Fruit fly (Drosophila melanogaster) whole organism, embryonic: ENCODE measurements around the gene CG13239.
A peak's percentile ranks its signal among the peaks of the same experiment; 100 is the strongest.

ENCODE experiments used
- Atf-2 ChIP-seq: fragments of 200-800 bp; sonication (Bioruptor generic); optimal IDR thresholded peaks from 2 replicates; lab custom pipeline; 2016; ENCODE audit warnings: missing biosample characterization, missing genetic modification characterization
- C15 ChIP-seq: fragments of 200-800 bp; sonication (Bioruptor generic); IDR thresholded peaks from 3 replicates; pipeline ENCODE4 v1.3.6; 2022; ENCODE audit warnings: missing biosample characterization, missing genetic modification characterization
- CG10274 ChIP-seq: fragments of 200-800 bp; sonication (Bioruptor generic); optimal IDR thresholded peaks from 3 replicates; lab custom pipeline; 2017; ENCODE audit warnings: missing biosample characterization, mild to moderate bottlenecking, missing genetic modification characterization
- CG10654 ChIP-seq: fragments of 200-800 bp; sonication (Bioruptor generic); optimal IDR thresholded peaks from 2 replicates; lab custom pipeline; 2016; ENCODE audit warnings: missing biosample characterization, missing genetic modification characterization
- CG12236 ChIP-seq: fragments of 200-800 bp; sonication (Bioruptor generic); optimal IDR thresholded peaks from 2 replicates; lab custom pipeline; 2016; ENCODE audit warnings: missing biosample characterization, missing genetic modification characterization
- CG14965 ChIP-seq: fragments of 200-800 bp; sonication (Bioruptor generic); optimal IDR thresholded peaks from 2 replicates; lab custom pipeline; 2016; ENCODE audit warnings: missing biosample characterization, missing genetic modification characterization, borderline replicate concordance
- CG1529 ChIP-seq: fragments of 200-800 bp; sonication (Bioruptor generic); optimal IDR thresholded peaks from 3 replicates; lab custom pipeline; 2018; ENCODE audit warnings: missing biosample characterization, missing genetic modification characterization
- CG15514 ChIP-seq: fragments of 200-800 bp; sonication (Bioruptor generic); optimal IDR thresholded peaks from 3 replicates; lab custom pipeline; 2017; ENCODE audit warnings: missing biosample characterization, missing genetic modification characterization, mild to moderate bottlenecking, moderate library complexity, missing genetic modification reagents
- CG15601 ChIP-seq: fragments of 200-800 bp; sonication (Bioruptor generic); optimal IDR thresholded peaks from 3 replicates; lab custom pipeline; 2019; ENCODE audit warnings: missing biosample characterization, mild to moderate bottlenecking, missing genetic modification characterization, moderate library complexity
- CG17359 ChIP-seq: fragments of 200-800 bp; sonication (Bioruptor generic); optimal IDR thresholded peaks from 3 replicates; lab custom pipeline; 2018; ENCODE audit warnings: missing biosample characterization, mild to moderate bottlenecking, missing genetic modification characterization, moderate library complexity
- CG2120 ChIP-seq: fragments of 200-800 bp; sonication (Bioruptor generic); optimal IDR thresholded peaks from 3 replicates; lab custom pipeline; 2016; ENCODE audit warnings: missing biosample characterization, missing genetic modification characterization
- CG3407 ChIP-seq: fragments of 200-800 bp; sonication (Bioruptor generic); optimal IDR thresholded peaks from 2 replicates; lab custom pipeline; 2018; ENCODE audit warnings: missing biosample characterization, mild to moderate bottlenecking, missing genetic modification characterization
- CG43689 ChIP-seq: fragments of 200-800 bp; sonication (Bioruptor generic); IDR thresholded peaks from 2 replicates; pipeline ENCODE4 v1.3.6; 2022; ENCODE audit warnings: missing biosample characterization, missing genetic modification characterization
- CG4707 ChIP-seq: fragments of 200-800 bp; sonication (Bioruptor generic); optimal IDR thresholded peaks from 2 replicates; lab custom pipeline; 2018; ENCODE audit warnings: missing biosample characterization, mild to moderate bottlenecking, missing genetic modification characterization, moderate library complexity
- CG6854 ChIP-seq: fragments of 200-800 bp; sonication (Bioruptor generic); optimal IDR thresholded peaks from 3 replicates; lab custom pipeline; 2017; ENCODE audit warnings: missing biosample characterization, mild to moderate bottlenecking, missing genetic modification characterization
- CG8290 ChIP-seq, 3 experiments: fragments of 200-800 bp; sonication (Bioruptor generic); optimal IDR thresholded peaks; 2 replicates each; lab custom pipeline; 2016 to 2019; ENCODE audit warnings: missing biosample characterization in 3 of 3, missing genetic modification characterization in 3 of 3, mild to moderate bottlenecking in 2 of 3, moderate library complexity in 1 of 3
- Dad ChIP-seq: fragments of 200-800 bp; sonication (Bioruptor generic); optimal IDR thresholded peaks from 3 replicates; lab custom pipeline; 2016; ENCODE audit warnings: missing biosample characterization, missing genetic modification characterization
- Dbx ChIP-seq: fragments of 200-800 bp; sonication (Bioruptor generic); IDR thresholded peaks from 3 replicates; pipeline ENCODE4 v1.3.6; 2022; ENCODE audit warnings: missing biosample characterization, missing genetic modification characterization
- Deaf1 ChIP-seq: fragments of 200-800 bp; optimal IDR thresholded peaks from 3 replicates; lab custom pipeline; 2019; ENCODE audit warnings: missing biosample characterization, mild to moderate bottlenecking, missing genetic modification characterization, moderate library complexity
- Dfd ChIP-seq, 2 experiments: fragments of >200 bp; optimal IDR thresholded peaks; 2 replicates each; lab custom pipeline; 2017; ENCODE audit warnings: missing biosample characterization in 2 of 2, missing genetic modification characterization in 2 of 2
- E2f2 ChIP-seq: fragments of 200-800 bp; sonication (Bioruptor generic); IDR thresholded peaks from 2 replicates; pipeline ENCODE4 v1.3.6; 2022; ENCODE audit warnings: missing biosample characterization, missing genetic modification characterization
- ERR ChIP-seq: fragments of 200-800 bp; sonication (Bioruptor generic); optimal IDR thresholded peaks from 2 replicates; lab custom pipeline; 2016; ENCODE audit warnings: missing biosample characterization, missing genetic modification characterization
- Fer1 ChIP-seq: fragments of 200-800 bp; sonication (Bioruptor generic); optimal IDR thresholded peaks from 2 replicates; lab custom pipeline; 2017; ENCODE audit warnings: missing biosample characterization, mild to moderate bottlenecking, missing genetic modification characterization
- H2.0 ChIP-seq: fragments of 200-800 bp; sonication (Bioruptor generic); IDR thresholded peaks from 2 replicates; pipeline ENCODE4 v1.3.6; 2022; ENCODE audit warnings: missing biosample characterization, missing genetic modification characterization
- Hr78 ChIP-seq, 2 experiments: fragments of 200-800 bp in 1 of 2; fragments of >200 bp in 1 of 2; sonication (Bioruptor generic) in 1 of 2; optimal IDR thresholded peaks; 2 replicates each; lab custom pipeline; 2017 to 2019; ENCODE audit warnings: missing biosample characterization in 2 of 2, missing genetic modification characterization in 2 of 2, mild to moderate bottlenecking in 1 of 2, moderate library complexity in 1 of 2
- Mad ChIP-seq: fragments of 200-800 bp; sonication (Bioruptor generic); optimal IDR thresholded peaks from 2 replicates; lab custom pipeline; 2016; ENCODE audit warnings: missing biosample characterization, missing genetic modification characterization
- Myb ChIP-seq: fragments of 200-800 bp; sonication (Bioruptor generic); optimal IDR thresholded peaks from 2 replicates; lab custom pipeline; 2016; ENCODE audit warnings: missing biosample characterization, missing genetic modification characterization
- NC2α ChIP-seq: fragments of 200-800 bp; sonication (Bioruptor generic); optimal IDR thresholded peaks from 2 replicates; lab custom pipeline; 2016; ENCODE audit warnings: missing biosample characterization, missing genetic modification characterization
- Sox102F ChIP-seq: fragments of 200-800 bp; sonication (Bioruptor generic); optimal IDR thresholded peaks from 2 replicates; lab custom pipeline; 2018; ENCODE audit warnings: missing biosample characterization, mild to moderate bottlenecking, missing genetic modification characterization, moderate library complexity
- Spps ChIP-seq: fragments of 200-800 bp; sonication (Bioruptor generic); optimal IDR thresholded peaks from 2 replicates; lab custom pipeline; 2018; ENCODE audit warnings: missing biosample characterization, mild to moderate bottlenecking, missing genetic modification characterization
- Sry-δ ChIP-seq: fragments of 200-800 bp; sonication (Bioruptor generic); optimal IDR thresholded peaks from 2 replicates; lab custom pipeline; 2016; ENCODE audit warnings: missing biosample characterization, missing genetic modification characterization
- cad ChIP-seq: fragments of >200 bp; optimal IDR thresholded peaks from 2 replicates; lab custom pipeline; 2017; ENCODE audit warnings: missing biosample characterization, missing genetic modification characterization
- cato ChIP-seq: fragments of 200-800 bp; sonication (Bioruptor generic); optimal IDR thresholded peaks from 2 replicates; lab custom pipeline; 2016; ENCODE audit warnings: missing biosample characterization, missing genetic modification characterization, borderline replicate concordance
- danr ChIP-seq: fragments of 200-800 bp; sonication (Bioruptor generic); IDR thresholded peaks from 2 replicates; pipeline ENCODE4 v1.3.6; 2022; ENCODE audit warnings: missing biosample characterization, missing genetic modification characterization
- dm ChIP-seq: fragments of 200-800 bp; sonication (Bioruptor generic); optimal IDR thresholded peaks from 3 replicates; lab custom pipeline; 2016; ENCODE audit warnings: missing biosample characterization, missing genetic modification characterization
- fd102C ChIP-seq: fragments of 200-800 bp; sonication (Bioruptor generic); optimal IDR thresholded peaks from 2 replicates; lab custom pipeline; 2018; ENCODE audit warnings: missing biosample characterization, mild to moderate bottlenecking, missing genetic modification characterization, moderate library complexity
- fd3F ChIP-seq: fragments of 200-800 bp; sonication (Bioruptor generic); optimal IDR thresholded peaks from 2 replicates; lab custom pipeline; 2018; ENCODE audit warnings: missing biosample characterization, mild to moderate bottlenecking, missing genetic modification characterization, moderate library complexity
- klu ChIP-seq: fragments of 200-800 bp; sonication (Bioruptor generic); IDR thresholded peaks from 2 replicates; pipeline ENCODE4 v1.3.6; 2022; ENCODE audit warnings: missing biosample characterization, missing genetic modification characterization
- lbe ChIP-seq: fragments of 200-800 bp; sonication (Bioruptor generic); optimal IDR thresholded peaks from 2 replicates; lab custom pipeline; 2016; ENCODE audit warnings: missing biosample characterization, mild to moderate bottlenecking, missing genetic modification characterization
- nerfin-1 ChIP-seq: fragments of 200-800 bp; sonication (Bioruptor generic); optimal IDR thresholded peaks from 3 replicates; lab custom pipeline; 2019; ENCODE audit warnings: missing biosample characterization, mild to moderate bottlenecking, missing genetic modification characterization, moderate library complexity
- pnt ChIP-seq: fragments of 200-800 bp; sonication (Bioruptor generic); optimal IDR thresholded peaks from 3 replicates; lab custom pipeline; 2016; ENCODE audit warnings: missing biosample characterization, missing genetic modification characterization
- rib ChIP-seq: fragments of 200-800 bp; sonication (Bioruptor generic); IDR thresholded peaks from 2 replicates; pipeline ENCODE4 v1.3.6; 2022; ENCODE audit warnings: missing biosample characterization, missing genetic modification characterization
- sens-2 ChIP-seq: fragments of 200-800 bp; sonication (Bioruptor generic); IDR thresholded peaks from 2 replicates; pipeline ENCODE4 v1.3.6; 2022; ENCODE audit warnings: missing biosample characterization, missing genetic modification characterization
- sim ChIP-seq: fragments of 200-800 bp; sonication (Bioruptor generic); IDR thresholded peaks from 2 replicates; pipeline ENCODE4 v1.3.6; 2022; ENCODE audit warnings: missing biosample characterization, missing genetic modification characterization
- slbo ChIP-seq: fragments of 200-800 bp; sonication (Bioruptor generic); IDR thresholded peaks from 2 replicates; pipeline ENCODE4 v1.3.6; 2022; ENCODE audit warnings: missing biosample characterization, missing genetic modification characterization
- tio ChIP-seq: fragments of 200-800 bp; sonication (Bioruptor generic); optimal IDR thresholded peaks from 2 replicates; lab custom pipeline; 2017; ENCODE audit warnings: missing biosample characterization, missing genetic modification characterization, inconsistent platforms
- tna ChIP-seq: fragments of 200-800 bp; sonication (Bioruptor generic); IDR thresholded peaks from 2 replicates; pipeline ENCODE4 v1.3.6; 2022; ENCODE audit warnings: missing biosample characterization, missing genetic modification characterization; ENCODE audit not compliant: partially characterized antibody
- trh ChIP-seq: fragments of 200-800 bp; sonication (Bioruptor generic); optimal IDR thresholded peaks from 2 replicates; lab custom pipeline; 2016; ENCODE audit warnings: missing biosample characterization, missing genetic modification characterization
- vvl ChIP-seq: fragments of 200-800 bp; sonication (Bioruptor generic); IDR thresholded peaks from 2 replicates; pipeline ENCODE4 v1.3.6; 2022; ENCODE audit warnings: missing biosample characterization, missing genetic modification characterization

The CG13239 gene

DNA sequence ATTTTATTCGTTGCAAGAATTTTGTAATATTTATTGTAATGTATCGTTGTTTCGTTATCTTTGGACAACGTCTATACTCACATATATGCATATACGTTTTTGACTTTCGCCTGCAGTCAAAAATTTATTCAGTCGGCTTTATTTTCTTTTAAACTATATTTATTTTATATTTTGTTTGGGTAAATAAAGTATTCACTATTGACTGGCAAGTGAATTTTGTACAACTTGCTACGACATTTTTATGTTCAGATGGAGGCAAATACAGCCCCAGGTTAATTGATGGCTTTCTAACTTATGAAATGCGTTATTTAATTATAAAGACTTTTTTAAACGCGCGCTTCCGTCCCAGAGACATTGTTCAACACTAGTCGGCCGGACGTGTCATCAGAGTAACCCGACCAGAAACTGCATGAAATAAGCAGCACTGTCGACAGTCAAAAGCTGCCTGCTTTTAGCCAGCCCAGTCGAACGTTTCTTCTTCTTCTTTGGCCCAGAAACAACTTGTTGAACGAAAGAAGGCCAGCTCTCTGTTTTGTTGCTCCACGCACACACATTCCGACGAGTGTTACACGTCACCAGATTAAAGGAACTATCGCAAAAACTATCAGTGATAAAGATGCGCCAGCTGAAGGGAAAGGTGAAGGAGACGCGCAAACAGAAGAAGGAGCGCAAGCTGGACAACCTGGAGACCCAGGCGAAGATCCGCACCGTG is 2.9 kb downstream of the CG13239 start, which contains the start of gene CG33169 (continued):
- TF ChIP-seq CG10654 (GFP tag; lab: Kevin White, UChicago) (peak; percentile 80), tna (GFP tag; lab: Robert Waterston, UW) (peak; percentile 50), Dfd (GFP tag; optimal IDR thresholded peaks at IDR 0.05; lab: Kevin White, UChicago) (no peak), pnt (peak; percentile 81), danr (GFP tag; lab: Robert Waterston, UW) (peak; percentile 47; the same call in 1 of the 2 replicates), cad (no peak), CG15601 (tag; lab: Kevin White, UChicago) (peak; percentile 80), Myb (GFP tag; lab: Kevin White, UChicago) (peak; percentile 91), sim (GFP tag; lab: Robert Waterston, UW) (no peak), CG12236 (GFP tag; lab: Kevin White, UChicago) (peak; percentile 63), CG3407 (GFP tag; lab: Kevin White, UChicago) (peak; percentile 65), Atf-2 (peak; percentile 77), lbe (GFP tag; lab: Kevin White, UChicago) (peak; percentile 30), Fer1 (no peak), Mad (GFP tag; lab: Kevin White, UChicago) (peak; percentile 89), ERR (peak; percentile 90), CG1529 (peak; percentile 40), sens-2 (GFP tag; lab: Robert Waterston, UW) (peak; percentile 26; the same call in 1 of the 2 replicates), fd3F (GFP tag; lab: Kevin White, UChicago) (peak; percentile 66), Deaf1 (tag; lab: Kevin White, UChicago) (peak; percentile 69), cato (GFP tag; lab: Kevin White, UChicago) (peak; percentile 40), CG43689 (peak; percentile 34; the same call in 1 of the 2 replicates), tio (peak; percentile 29), CG17359 (tag; lab: Kevin White, UChicago) (peak; percentile 82), Sox102F (GFP tag; lab: Kevin White, UChicago) (peak; percentile 59), fd102C (GFP tag; lab: Kevin White, UChicago) (peak; percentile 70), vvl (peak; percentile 91), CG15514 (GFP tag; lab: Kevin White, UChicago) (peak; percentile 91), CG14965 (peak; percentile 20), CG4707 (GFP tag; lab: Kevin White, UChicago) (peak; percentile 61), E2f2 (GFP tag; lab: Robert Waterston, UW) (peak; percentile 100), CG8290 (GFP tag; optimal IDR thresholded peaks at IDR 0.05; lab: Kevin White, UChicago) (peak; percentile 90), CG8290 (tag; optimal IDR thresholded peaks at IDR 0.05; lab: Kevin White, UChicago) (peak; percentile 33 to 97), nerfin-1 (peak; percentile 60), CG6854 (GFP tag; lab: Kevin White, UChicago) (peak; percentile 28), C15 (GFP tag; lab: Robert Waterston, UW) (0 out of 3 replicates have a peak, but pooled peaks have one; percentile 57), Spps (tag; lab: Kevin White, UChicago) (no peak), Sry-δ (GFP tag; lab: Kevin White, UChicago) (peak; percentile 83), CG2120 (peak; percentile 91), Hr78 (GFP tag; optimal IDR thresholded peaks at IDR 0.05; lab: Kevin White, UChicago) (no peak), rib (peak; percentile 89), slbo (GFP tag; lab: Robert Waterston, UW) (peak; percentile 96), Dbx (GFP tag; lab: Robert Waterston, UW) (peak; percentile 93), trh (peak; percentile 65), NC2α (GFP tag; lab: Kevin White, UChicago) (peak; percentile 76), CG10274 (GFP tag; lab: Kevin White, UChicago) (peak; percentile 53), dm (GFP tag; lab: Kevin White, UChicago) (peak; percentile 85), Dad (GFP tag; lab: Kevin White, UChicago) (peak; percentile 91), H2.0 (GFP tag; lab: Robert Waterston, UW) (peak; percentile 83), klu (GFP tag; lab: Robert Waterston, UW) (peak; percentile 78)
